Worm (Caenorhabditis elegans) whole organism, early embryonic: Measurements from ENCODE around the gene ZK632.14.

Source experiments
- B0310.2 ChIP-seq: sonication (generic microtip); optimal IDR thresholded peaks from 2 replicates; lab custom pipeline; 2016; ENCODE audit warnings: mild to moderate bottlenecking, missing genetic modification characterization, missing compliant biosample characterization
- F13C5.2 ChIP-seq: sonication (generic microtip); optimal IDR thresholded peaks from 2 replicates; lab custom pipeline; 2017; ENCODE audit warnings: mild to moderate bottlenecking, missing genetic modification characterization, inconsistent platforms, missing compliant biosample characterization
- aly-1 ChIP-seq: sonication (generic microtip); optimal IDR thresholded peaks from 2 replicates; lab custom pipeline; 2016; ENCODE audit warnings: missing genetic modification characterization, missing compliant biosample characterization
- ama-1 ChIP-seq: fragments of 150-350 bp; optimal IDR thresholded peaks from 2 replicates; lab custom pipeline; 2014
- ceh-13 ChIP-seq: fragments of 200-800 bp; sonication (Bioruptor generic); optimal IDR thresholded peaks from 2 replicates; lab custom pipeline; 2018; ENCODE audit warnings: mild to moderate bottlenecking, missing genetic modification characterization, missing compliant biosample characterization
- ceh-36 ChIP-seq: sonication (generic microtip); optimal IDR thresholded peaks from 2 replicates; lab custom pipeline; 2016; ENCODE audit warnings: missing genetic modification characterization, inconsistent platforms, missing compliant biosample characterization
- ets-7 ChIP-seq: sonication (generic microtip); optimal IDR thresholded peaks from 2 replicates; lab custom pipeline; 2016; ENCODE audit warnings: missing genotype, missing genetic modification characterization, missing compliant biosample characterization
- flt-1 ChIP-seq: fragments of 200-800 bp; sonication (Bioruptor generic); IDR thresholded peaks from 2 replicates; pipeline ENCODE4 v1.3.6; 2022; ENCODE audit warnings: missing genetic modification characterization, missing compliant biosample characterization
- hmbx-1 ChIP-seq: sonication (generic microtip); optimal IDR thresholded peaks from 2 replicates; lab custom pipeline; 2016; ENCODE audit warnings: mild to moderate bottlenecking, missing genetic modification characterization, missing compliant biosample characterization
- hmg-4 ChIP-seq: fragments of 200-800 bp; sonication (Bioruptor generic); optimal IDR thresholded peaks from 2 replicates; lab custom pipeline; 2018; ENCODE audit warnings: mild to moderate bottlenecking, missing genetic modification characterization, missing compliant biosample characterization
- hnd-1 ChIP-seq: sonication (generic microtip); optimal IDR thresholded peaks from 2 replicates; lab custom pipeline; 2016; ENCODE audit warnings: missing genetic modification characterization, missing compliant biosample characterization
- pes-1 ChIP-seq: fragments of 200-800 bp; sonication (Bioruptor generic); IDR thresholded peaks from 2 replicates; pipeline ENCODE4 v1.3.6; 2022; ENCODE audit warnings: missing genetic modification reagents, missing genetic modification characterization, missing compliant biosample characterization
- scrt-1 ChIP-seq: fragments of 200-800 bp; sonication (Bioruptor generic); IDR thresholded peaks from 2 replicates; pipeline ENCODE4 v1.3.6; 2022; ENCODE audit warnings: missing genetic modification characterization, missing compliant biosample characterization
- sea-1 ChIP-seq: fragments of 200-800 bp; sonication (Bioruptor generic); conservative IDR thresholded peaks from 2 replicates; pipeline ENCODE4 v1.3.6; 2022; ENCODE audit warnings: missing genetic modification characterization, missing compliant biosample characterization
- tbx-11 ChIP-seq: fragments of 200-800 bp; sonication (Bioruptor generic); IDR thresholded peaks from 2 replicates; pipeline ENCODE4 v1.3.6; 2022; ENCODE audit warnings: missing genetic modification characterization, missing compliant biosample characterization
- tbx-37 ChIP-seq: fragments of 200-800 bp; sonication (Bioruptor generic); conservative IDR thresholded peaks from 2 replicates; pipeline ENCODE4 v1.3.6; 2022; ENCODE audit warnings: missing genetic modification reagents, missing genetic modification characterization, missing compliant biosample characterization
- tra-4 ChIP-seq: sonication (generic microtip); optimal IDR thresholded peaks from 2 replicates; lab custom pipeline; 2017; ENCODE audit warnings: missing genetic modification characterization, missing compliant biosample characterization

ZK632.14 gene

DNA sequence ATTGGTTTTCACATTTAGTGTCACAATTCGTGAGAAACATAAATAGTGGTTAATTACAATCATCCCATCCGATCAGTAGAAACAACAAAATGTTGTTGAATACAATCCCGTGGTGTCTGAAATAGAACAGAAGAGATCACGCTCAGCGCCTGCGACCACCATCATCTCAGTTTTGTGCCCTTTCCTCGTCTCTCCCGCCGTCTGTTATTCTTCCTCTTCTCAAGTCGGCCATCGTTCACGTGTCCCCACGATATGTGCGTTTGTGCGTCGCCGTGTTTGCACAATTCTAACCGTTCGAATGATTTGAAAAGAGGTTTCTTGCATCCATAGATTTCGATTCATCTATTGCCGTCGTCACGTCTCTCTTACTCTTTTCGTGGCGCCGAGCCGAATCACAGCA is 5.5 kb downstream of the ZK632.14 start, which contains the start of gene panl-3:
Gene panl-3 (plus strand): TSS at position 294 of the 400 bp plus-strand sequence.
- no peak for TF ChIP-seq ama-1 (lab: Kevin White, UChicago)
- peak; percentile 65; the same call in 1 of the 2 replicates for TF ChIP-seq scrt-1 (GFP tag; lab: Robert Waterston, UW)
- peak; percentile 57 for TF ChIP-seq aly-1
- TF ChIP-seq hmg-4 (GFP tag; lab: Kevin White, UChicago): peak; percentile 45

DNA sequence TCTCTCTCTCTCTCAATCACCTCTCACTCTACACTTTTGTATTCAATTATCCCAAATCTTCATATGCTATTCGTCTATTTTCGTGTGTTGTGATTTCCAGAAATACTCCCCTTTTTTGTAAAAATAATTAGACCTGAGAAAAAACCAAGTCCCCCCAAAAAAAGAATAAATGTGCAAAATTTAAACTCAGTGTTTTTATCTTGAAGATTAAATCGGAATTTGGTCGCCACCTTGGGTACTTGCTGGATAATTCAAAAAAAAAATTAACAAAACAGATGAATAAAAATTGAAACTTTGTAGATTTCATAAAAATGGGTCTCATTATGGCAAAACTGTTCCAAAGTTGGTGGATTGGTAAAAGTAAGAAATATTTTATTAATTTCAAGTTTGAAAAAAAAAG is 9.7 kb downstream of the ZK632.14 start, which contains the start of gene arl-5:
Gene arl-5 (plus strand): TSS at position 301 of the 400 bp plus-strand sequence.
- TF ChIP-seq sea-1 (GFP tag; lab: Robert Waterston, UW) (no peak), hmg-4 (GFP tag; lab: Kevin White, UChicago) (no peak), B0310.2 (no peak), hnd-1 (tag; lab: Kevin White, UChicago) (no peak), ceh-13 (GFP tag; lab: Kevin White, UChicago) (no peak), aly-1 (no peak), F13C5.2 (tag; lab: Kevin White, UChicago) (no peak), pes-1 (GFP tag; lab: Robert Waterston, UW) (no peak), flt-1 (GFP tag; lab: Robert Waterston, UW) (no peak), scrt-1 (GFP tag; lab: Robert Waterston, UW) (no peak), tbx-11 (GFP tag; lab: Robert Waterston, UW) (no peak), ceh-36 (tag; lab: Kevin White, UChicago) (no peak), ets-7 (no peak), tra-4 (tag; lab: Kevin White, UChicago) (no peak), hmbx-1 (tag; lab: Kevin White, UChicago) (no peak)

- no peak for TF ChIP-seq scrt-1 (GFP tag; lab: Robert Waterston, UW)
- TF ChIP-seq sea-1 (GFP tag; lab: Robert Waterston, UW): no peak
- no peak for TF ChIP-seq ama-1 (lab: Kevin White, UChicago)
- TF ChIP-seq flt-1 (GFP tag; lab: Robert Waterston, UW): no peak
- no peak for TF ChIP-seq ceh-13 (GFP tag; lab: Kevin White, UChicago)
- no peak for TF ChIP-seq hmbx-1 (tag; lab: Kevin White, UChicago)
- no peak for TF ChIP-seq ceh-36 (tag; lab: Kevin White, UChicago)
- no peak for TF ChIP-seq F13C5.2 (tag; lab: Kevin White, UChicago)
- no peak for TF ChIP-seq pes-1 (GFP tag; lab: Robert Waterston, UW)
These were observed 10.5 kb downstream of the ZK632.14 start for ce11 chrIII:9823748-9824147.

DNA sequence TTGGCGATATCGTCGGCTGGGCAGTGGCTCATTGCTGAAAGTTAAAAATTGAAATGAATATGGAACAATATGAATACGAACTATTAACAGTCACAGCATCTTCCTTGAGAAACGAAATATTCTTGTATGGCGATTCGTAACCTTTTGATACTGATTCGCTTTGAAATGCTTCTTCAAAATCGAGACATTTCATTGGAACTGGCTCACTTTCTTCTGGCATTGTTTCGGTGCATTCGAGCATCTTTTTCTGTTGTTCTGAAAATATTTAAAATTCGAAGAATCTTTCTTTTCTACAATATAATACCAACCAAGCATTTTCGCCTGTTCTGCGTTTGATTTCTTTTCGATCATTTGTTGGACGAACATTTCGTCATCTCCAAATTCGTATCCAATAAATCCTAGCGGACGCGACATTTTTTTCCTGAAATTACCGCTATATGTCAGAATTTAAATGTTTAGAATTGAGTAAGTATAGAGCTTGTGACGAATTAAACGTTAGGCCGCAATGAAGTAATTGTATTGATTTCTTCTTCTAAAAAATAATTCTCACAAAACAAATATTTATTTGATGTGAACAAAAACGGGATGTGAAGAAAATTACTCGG is 11.2 kb downstream of the ZK632.14 start, which contains the start of gene lin-52:
Gene lin-52 (minus strand): TSS at position 421 of the 605 bp plus-strand sequence.
- TF ChIP-seq ceh-13 (GFP tag; lab: Kevin White, UChicago) (no peak), ama-1 (lab: Kevin White, UChicago) (peak; percentile 64)

DNA sequence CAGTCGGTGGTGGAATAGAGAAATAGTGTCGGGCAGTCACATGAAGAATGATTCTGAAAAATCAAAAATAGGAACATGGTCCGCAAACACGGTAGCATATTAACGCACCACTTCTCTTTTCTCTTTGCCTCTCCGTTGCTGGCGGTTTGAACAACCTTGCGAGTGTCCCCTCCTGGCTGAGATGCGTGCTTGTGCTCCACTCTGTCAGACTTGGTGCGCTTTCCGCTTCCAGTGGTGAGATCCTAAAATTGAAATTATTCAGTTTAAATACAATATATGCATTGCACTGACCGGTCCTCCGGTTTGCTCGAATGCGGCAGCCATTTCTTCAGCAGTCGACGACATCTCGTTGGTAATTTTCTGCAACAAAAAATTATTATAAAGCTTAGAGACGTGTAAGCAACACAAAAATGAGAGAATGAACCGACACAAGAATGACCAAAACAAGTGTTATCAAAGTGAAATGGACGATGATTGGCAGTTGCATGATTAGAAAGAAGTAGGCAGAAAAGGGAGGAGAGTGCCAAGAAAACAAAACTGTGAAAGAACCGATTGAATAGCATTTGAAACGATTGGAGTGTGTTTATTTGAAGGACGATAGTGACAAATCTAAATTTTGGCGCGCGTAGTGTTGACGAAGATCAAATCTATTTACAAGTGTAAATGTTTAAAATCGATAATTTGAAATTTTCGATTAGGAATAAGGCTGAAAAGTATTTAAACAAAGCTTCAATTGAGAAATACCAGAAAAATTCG is 12.0 kb downstream of the ZK632.14 start, which contains the start of gene ZK632.9:
Gene ZK632.9 (minus strand): TSS at position 360 of the 756 bp plus-strand sequence.
- TF ChIP-seq aly-1 (no peak), B0310.2 (no peak), hmbx-1 (tag; lab: Kevin White, UChicago) (no peak), F13C5.2 (tag; lab: Kevin White, UChicago) (no peak), sea-1 (GFP tag; lab: Robert Waterston, UW) (no peak), hnd-1 (tag; lab: Kevin White, UChicago) (no peak), tbx-11 (GFP tag; lab: Robert Waterston, UW) (no peak), scrt-1 (GFP tag; lab: Robert Waterston, UW) (no peak), tra-4 (tag; lab: Kevin White, UChicago) (no peak), ets-7 (no peak), ama-1 (lab: Kevin White, UChicago) (no peak), flt-1 (GFP tag; lab: Robert Waterston, UW) (no peak), hmg-4 (GFP tag; lab: Kevin White, UChicago) (no peak)

ce11 chrIII:9826005-9826404 is 12.8 kb downstream of the ZK632.14 start:
- TF ChIP-seq tbx-11 (GFP tag; lab: Robert Waterston, UW): no peak
- TF ChIP-seq pes-1 (GFP tag; lab: Robert Waterston, UW): no peak
- TF ChIP-seq hmbx-1 (tag; lab: Kevin White, UChicago): no peak
- no peak for TF ChIP-seq hnd-1 (tag; lab: Kevin White, UChicago)
- TF ChIP-seq ceh-36 (tag; lab: Kevin White, UChicago): no peak
- TF ChIP-seq scrt-1 (GFP tag; lab: Robert Waterston, UW): no peak
- TF ChIP-seq B0310.2: no peak
- TF ChIP-seq tra-4 (tag; lab: Kevin White, UChicago): no peak
- no peak for TF ChIP-seq ceh-13 (GFP tag; lab: Kevin White, UChicago)
- no peak for TF ChIP-seq hmg-4 (GFP tag; lab: Kevin White, UChicago)
- no peak for TF ChIP-seq tbx-37
- no peak for TF ChIP-seq F13C5.2 (tag; lab: Kevin White, UChicago)
